Fruit fly (Drosophila melanogaster): ENCODE measurements around the gene hoip.

The hoip gene

DNA sequence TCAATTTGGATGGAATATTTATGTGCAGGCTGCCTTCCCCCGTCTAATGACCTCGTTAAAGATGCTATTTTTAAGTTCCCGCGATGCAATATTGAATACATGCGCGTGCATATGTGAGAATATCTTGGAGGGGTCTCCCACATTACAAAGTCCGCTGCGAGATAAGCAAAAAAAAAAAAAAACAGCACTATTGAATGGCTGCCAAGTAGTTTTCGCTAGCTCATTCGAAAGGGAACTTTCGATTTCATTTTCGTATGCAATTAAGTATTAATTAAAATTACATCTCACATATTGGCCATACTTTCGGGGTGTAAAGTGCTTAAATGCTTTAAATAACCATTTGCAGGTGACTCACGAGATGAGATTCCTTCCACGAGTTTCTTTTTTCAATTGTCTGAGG, 7.5 kb downstream of the hoip start:
- no peak for TF ChIP-seq Bgb (GFP tag; IDR thresholded peaks at IDR 0.05; ENCODE audit: partially characterized antibody)
- no peak for TF ChIP-seq Aef1 (GFP tag; IDR thresholded peaks at IDR 0.05)
- TF ChIP-seq CG1529 (GFP tag; optimal IDR thresholded peaks at IDR 0.05), result no peak
- no peak for TF ChIP-seq Taf1 (GFP tag; IDR thresholded peaks at IDR 0.05)
- no peak for TF ChIP-seq zfh2 (GFP tag; optimal IDR thresholded peaks at IDR 0.05)
- TF ChIP-seq CG13287 (GFP tag; IDR thresholded peaks at IDR 0.05; ENCODE audit: partially characterized antibody), result no peak
- no peak for TF ChIP-seq mld (GFP tag; IDR thresholded peaks at IDR 0.05; ENCODE audit: partially characterized antibody)
- no peak for TF ChIP-seq Rx (GFP tag; IDR thresholded peaks at IDR 0.05)
- TF ChIP-seq CG2199 (GFP tag; IDR thresholded peaks at IDR 0.05), result 0 out of 3 replicates have a peak, but pooled peaks have one; percentile 58
- peak; percentile 77 for TF ChIP-seq nom (GFP tag; optimal IDR thresholded peaks at IDR 0.05)
- peak; percentile 36 for TF ChIP-seq ftz-f1 (GFP tag; optimal IDR thresholded peaks at IDR 0.05)
- no peak for TF ChIP-seq D19A (tag; optimal IDR thresholded peaks at IDR 0.05)
- TF ChIP-seq HmgZ (tag; optimal IDR thresholded peaks at IDR 0.05), result no peak
- TF ChIP-seq Drgx (GFP tag; IDR thresholded peaks at IDR 0.05), result peak; percentile 53; the same call in 1 of the 2 replicates
- no peak for TF ChIP-seq CG9215 (GFP tag; IDR thresholded peaks at IDR 0.05)
- no peak for TF ChIP-seq BEAF-32 (GFP tag; optimal IDR thresholded peaks at IDR 0.05)
- TF ChIP-seq CG11696 (GFP tag; IDR thresholded peaks at IDR 0.05), result no peak
- TF ChIP-seq pzg (GFP tag; optimal IDR thresholded peaks at IDR 0.05), result no peak
- TF ChIP-seq sens (GFP tag), result peak; percentile 48
- no peak for TF ChIP-seq gem (tag; optimal IDR thresholded peaks at IDR 0.05)
- TF ChIP-seq CG15479 (GFP tag; optimal IDR thresholded peaks at IDR 0.05), result no peak
- no peak for TF ChIP-seq schlank (tag; optimal IDR thresholded peaks at IDR 0.05)
- TF ChIP-seq ara (GFP tag; IDR thresholded peaks at IDR 0.05), result no peak
- TF ChIP-seq CG7839 (tag; optimal IDR thresholded peaks at IDR 0.05), result no peak
- no peak for TF ChIP-seq Kr (GFP tag; optimal IDR thresholded peaks at IDR 0.05)
- no peak for TF ChIP-seq CG4707 (GFP tag; optimal IDR thresholded peaks at IDR 0.05)
- TF ChIP-seq kah (GFP tag; optimal IDR thresholded peaks at IDR 0.05), result no peak
- no peak for TF ChIP-seq odd (GFP tag; optimal IDR thresholded peaks at IDR 0.05)
- TF ChIP-seq chinmo (GFP tag; IDR thresholded peaks at IDR 0.05; ENCODE audit: partially characterized antibody), result 0 out of 4 replicates have a peak, but pooled peaks have one; percentile 5
- TF ChIP-seq org-1 (GFP tag; optimal IDR thresholded peaks at IDR 0.05), result no peak
- TF ChIP-seq CG13775 (GFP tag; optimal IDR thresholded peaks at IDR 0.05), result no peak
- no peak for TF ChIP-seq CG14965 (GFP tag; optimal IDR thresholded peaks at IDR 0.05; ENCODE audit: borderline replicate concordance)
- TF ChIP-seq CG1024 (GFP tag; IDR thresholded peaks at IDR 0.05), result no peak

DNA sequence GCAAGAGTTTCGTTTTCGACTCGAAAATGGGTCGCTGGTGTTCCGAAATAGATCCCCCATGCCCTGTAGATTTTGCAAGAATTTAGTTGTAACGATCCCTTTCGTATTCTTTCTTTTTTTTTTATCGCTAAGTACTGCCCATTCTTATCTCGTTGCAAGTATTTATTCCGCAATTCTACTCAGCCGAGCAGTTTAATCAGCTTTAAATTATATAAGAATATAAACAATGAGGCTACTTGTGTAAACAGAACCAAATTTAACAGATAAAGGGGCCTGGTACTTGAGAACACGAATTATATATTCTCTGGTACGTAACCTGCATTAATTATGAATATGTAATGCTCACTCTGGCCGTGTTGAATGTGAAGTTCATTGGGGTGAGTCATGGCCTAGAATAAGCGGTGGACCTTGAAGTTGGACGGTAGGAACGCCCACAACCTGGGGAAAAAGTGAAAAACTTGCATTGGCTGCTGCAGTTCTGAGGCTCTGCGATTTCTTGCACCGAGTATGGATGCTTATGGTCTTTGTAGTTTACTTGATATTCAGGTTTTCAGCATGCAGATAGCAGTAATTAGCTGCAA, 8.0 kb downstream of the hoip start:
- no peak for TF ChIP-seq CG11093 (GFP tag; IDR thresholded peaks at IDR 0.05)
- no peak for TF ChIP-seq rib (GFP tag; IDR thresholded peaks at IDR 0.05)
- peak; percentile 9 for TF ChIP-seq CG17568 (GFP tag; optimal IDR thresholded peaks at IDR 0.05)
- no peak for TF ChIP-seq CoRest (tag; optimal IDR thresholded peaks at IDR 0.05)
- TF ChIP-seq Dp (GFP tag; optimal IDR thresholded peaks at IDR 0.05), result no peak
- no peak for TF ChIP-seq CrebB (tag; optimal IDR thresholded peaks at IDR 0.05)
- no peak for TF ChIP-seq CG9797 (GFP tag; optimal IDR thresholded peaks at IDR 0.05)
- TF ChIP-seq CG17612 (GFP tag; IDR thresholded peaks at IDR 0.05), result no peak
- peak in 1 of 2 experiments; percentile 96 for TF ChIP-seq Pdp1 (GFP tag; optimal IDR thresholded peaks at IDR 0.05)
- no peak for TF ChIP-seq CG10209 (GFP tag; optimal IDR thresholded peaks at IDR 0.05)
- no peak for TF ChIP-seq bab2 (GFP tag; optimal IDR thresholded peaks at IDR 0.05)
- TF ChIP-seq ERR (GFP tag; optimal IDR thresholded peaks at IDR 0.05), result no peak
- no peak for TF ChIP-seq Side (GFP tag; optimal IDR thresholded peaks at IDR 0.05)
- peak; percentile 40 for TF ChIP-seq Med (GFP tag)
- peak; percentile 27 for TF ChIP-seq lbe (GFP tag; optimal IDR thresholded peaks at IDR 0.05)
- TF ChIP-seq sens (GFP tag), result peak; percentile 52
- TF ChIP-seq vvl (GFP tag; IDR thresholded peaks at IDR 0.05), result no peak
- no peak for TF ChIP-seq CG2120 (GFP tag; optimal IDR thresholded peaks at IDR 0.05)
- no peak for TF ChIP-seq en (GFP tag; optimal IDR thresholded peaks at IDR 0.05)
- 0 out of 4 replicates have a peak, but pooled peaks have one; percentile 31 for TF ChIP-seq chinmo (GFP tag; IDR thresholded peaks at IDR 0.05; ENCODE audit: partially characterized antibody)

All from whole organism, embryonic.